Worm (Caenorhabditis elegans) whole organism, L2 larva: ENCODE measurements around the gene txt-1.

ENCODE experiments used
- R02D3.7 ChIP-seq: fragments of 150-350 bp; optimal IDR thresholded peaks from 2 replicates; lab custom pipeline; 2014; ENCODE audit warnings: missing biosample characterization, missing genetic modification characterization
- lsy-2 ChIP-seq, 2 experiments: fragments of 150-350 bp in 1 of 2; sonication (generic microtip) in 1 of 2; optimal IDR thresholded peaks; 2 replicates each; lab custom pipeline; 2014 to 2017; ENCODE audit warnings: missing biosample characterization in 2 of 2, missing genetic modification characterization in 2 of 2
- nhr-237 ChIP-seq: fragments of 150-350 bp; optimal IDR thresholded peaks from 2 replicates; lab custom pipeline; 2014; ENCODE audit warnings: missing biosample characterization, missing genetic modification characterization
- ztf-11 ChIP-seq: sonication (generic microtip); optimal IDR thresholded peaks from 2 replicates; lab custom pipeline; 2017; ENCODE audit warnings: missing biosample characterization, missing genetic modification characterization
- ztf-4 ChIP-seq: fragments of 150-350 bp; optimal IDR thresholded peaks from 2 replicates; lab custom pipeline; 2014; ENCODE audit warnings: missing biosample characterization, missing genetic modification characterization

DNA sequence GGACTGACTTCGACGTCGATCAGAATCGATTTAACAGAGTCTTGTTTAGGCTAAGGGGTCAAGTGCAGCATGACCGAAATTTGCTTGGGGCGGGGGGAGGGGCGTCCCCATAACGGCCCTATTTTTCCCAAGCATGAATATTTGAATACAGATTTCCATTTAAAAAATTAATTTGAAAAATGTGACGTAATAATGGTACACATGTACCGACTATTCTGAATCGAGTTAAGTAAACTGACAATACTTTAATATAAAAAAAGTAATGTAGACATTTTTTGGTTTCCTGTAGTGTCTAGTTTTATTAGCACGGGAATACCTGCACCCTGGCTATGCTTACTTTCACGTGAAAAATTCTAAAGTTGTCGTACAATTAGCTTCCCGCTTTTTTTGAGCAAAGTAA lies 19.2 kb upstream of the txt-1 start:
- TF ChIP-seq R02D3.7 (tag; lab: Kevin White, UChicago) (no peak), nhr-237 (tag; lab: Kevin White, UChicago) (no peak), ztf-4 (tag; lab: Kevin White, UChicago) (no peak), lsy-2 (tag; optimal IDR thresholded peaks at IDR 0.05; lab: Kevin White, UChicago) (no peak), ztf-11 (tag; lab: Kevin White, UChicago) (no peak)
